Fruit fly (Drosophila melanogaster): Measurements from ENCODE around the gene CG10576.

DNA sequence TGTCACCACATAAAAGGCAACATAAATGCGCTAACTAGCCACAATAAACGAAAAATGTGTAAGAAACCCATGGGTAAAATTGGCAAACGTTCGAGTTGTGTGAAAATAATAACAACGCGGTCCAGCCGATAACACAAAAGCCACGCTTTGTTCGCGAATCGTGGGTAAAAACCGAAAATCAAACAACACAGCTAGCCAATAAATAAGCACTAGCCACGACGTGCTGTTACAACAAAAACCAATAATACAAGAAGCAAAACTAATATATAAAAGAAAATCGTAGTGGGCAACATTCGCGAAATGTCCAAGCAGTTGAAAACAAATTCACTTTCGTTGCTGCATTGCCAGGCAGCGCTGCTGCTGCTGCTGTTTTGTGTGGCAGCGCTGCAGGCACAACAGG is 37.2 kb upstream of the CG10576 start, which contains the start of gene CG42272:
- TF ChIP-seq psq (GFP tag; optimal IDR thresholded peaks at IDR 0.05): no peak
- TF ChIP-seq jim (GFP tag; optimal IDR thresholded peaks at IDR 0.05): no peak
- TF ChIP-seq Hnf4 (GFP tag; optimal IDR thresholded peaks at IDR 0.05): no peak
- no peak for TF ChIP-seq h (GFP tag; optimal IDR thresholded peaks at IDR 0.05)
- TF ChIP-seq lola (GFP tag; optimal IDR thresholded peaks at IDR 0.05): no peak
- no peak for TF ChIP-seq Mio (GFP tag; optimal IDR thresholded peaks at IDR 0.05)
- TF ChIP-seq sage (GFP tag; optimal IDR thresholded peaks at IDR 0.05): no peak
- TF ChIP-seq Myc (optimal IDR thresholded peaks at IDR 0.05): no peak
- TF ChIP-seq Dif (GFP tag; optimal IDR thresholded peaks at IDR 0.05; ENCODE audit: partially characterized antibody): no peak
